Worm (Caenorhabditis elegans): ENCODE data around the gene iff-2.

iff-2 gene

ce11 chrII:8520625-8521024, 40.5 kb downstream of the iff-2 start, which contains the start of gene cht-2:
Gene cht-2 (plus strand): TSS chrII:8520925.
- no peak for TF ChIP-seq athp-1 (tag; optimal IDR thresholded peaks at IDR 0.05)
- no peak for TF ChIP-seq xnd-1 (tag; optimal IDR thresholded peaks at IDR 0.05)
- TF ChIP-seq F39B2.1 (GFP tag; IDR thresholded peaks at IDR 0.05): no peak
- TF ChIP-seq ccch-3 (GFP tag; optimal IDR thresholded peaks at IDR 0.05): no peak
- TF ChIP-seq hmg-1.2 (GFP tag; IDR thresholded peaks at IDR 0.05): no peak
- TF ChIP-seq madf-8 (GFP tag; conservative IDR thresholded peaks at IDR 0.05): no peak
- TF ChIP-seq F10E7.11 (tag; optimal IDR thresholded peaks at IDR 0.05): no peak
- TF ChIP-seq hlh-12 (tag; optimal IDR thresholded peaks at IDR 0.05): no peak
- TF ChIP-seq B0261.1 (tag; optimal IDR thresholded peaks at IDR 0.05): no peak

- TF ChIP-seq madf-8 (GFP tag; conservative IDR thresholded peaks at IDR 0.05): no peak
- no peak for TF ChIP-seq dpl-1 (GFP tag; optimal IDR thresholded peaks at IDR 0.05)
Observed at ce11 chrII:8518210-8518609, 43.0 kb downstream of the iff-2 start, which contains the start of gene T13H5.8. Gene T13H5.8 (plus strand): TSS chrII:8518510.

- peak; percentile 37 for TF ChIP-seq xnd-1 (tag; optimal IDR thresholded peaks at IDR 0.05)
- peak; percentile 74 for TF ChIP-seq F23B12.7 (tag; optimal IDR thresholded peaks at IDR 0.05; ENCODE audit: insufficient read depth)
- TF ChIP-seq lag-1 (GFP tag; IDR thresholded peaks at IDR 0.05): no peak
- TF ChIP-seq lir-1 (GFP tag; conservative IDR thresholded peaks at IDR 0.05): 0 out of 2 replicates have a peak, but pooled peaks have one; percentile 36
- TF ChIP-seq hlh-12 (tag; optimal IDR thresholded peaks at IDR 0.05): no peak
- no peak for TF ChIP-seq nhr-27 (tag; optimal IDR thresholded peaks at IDR 0.05)
- TF ChIP-seq mxl-1 (tag; optimal IDR thresholded peaks at IDR 0.05): no peak
- TF ChIP-seq K12H6.12 (tag; optimal IDR thresholded peaks at IDR 0.05): peak; percentile 1
- TF ChIP-seq egl-18 (GFP tag; IDR thresholded peaks at IDR 0.05): no peak
- no peak for TF ChIP-seq repo-1 (tag; optimal IDR thresholded peaks at IDR 0.05)
- TF ChIP-seq mcd-1 (GFP tag; IDR thresholded peaks at IDR 0.05): peak; percentile 94
- peak; percentile 65 for TF ChIP-seq F49E8.2 (tag; optimal IDR thresholded peaks at IDR 0.05; ENCODE audit: insufficient read depth)
- peak; percentile 57 for TF ChIP-seq ztf-18 (tag; optimal IDR thresholded peaks at IDR 0.05)
- no peak for TF ChIP-seq cebp-2 (GFP tag; IDR thresholded peaks at IDR 0.05)
- no peak for TF ChIP-seq hsf-1 (GFP tag; IDR thresholded peaks at IDR 0.05)
- no peak for TF ChIP-seq hlh-26 (GFP tag; conservative IDR thresholded peaks at IDR 0.05)
- no peak for TF ChIP-seq B0336.3 (GFP tag; IDR thresholded peaks at IDR 0.05)
- TF ChIP-seq F33H1.4 (GFP tag; IDR thresholded peaks at IDR 0.05): peak; percentile 65
- TF ChIP-seq Y56A3A.18 (GFP tag; IDR thresholded peaks at IDR 0.05): no peak
- TF ChIP-seq ceh-100 (GFP tag; IDR thresholded peaks at IDR 0.05): no peak
- no peak for TF ChIP-seq hrde-1 (tag; optimal IDR thresholded peaks at IDR 0.05; ENCODE audit: borderline replicate concordance)
- TF ChIP-seq nfya-1 (tag; optimal IDR thresholded peaks at IDR 0.05; ENCODE audit: borderline replicate concordance, insufficient read depth): no peak
- TF ChIP-seq ceh-40 (GFP tag; IDR thresholded peaks at IDR 0.05): peak; percentile 64; the same call in 1 of the 2 replicates
- TF ChIP-seq rec-8 (tag; optimal IDR thresholded peaks at IDR 0.05): peak in 1 of 2 experiments; percentile 39
- no peak for TF ChIP-seq ccch-3 (GFP tag; optimal IDR thresholded peaks at IDR 0.05)
- TF ChIP-seq nfyb-1 (GFP tag; IDR thresholded peaks at IDR 0.05): no peak
- no peak for TF ChIP-seq attf-6 (GFP tag; IDR thresholded peaks at IDR 0.05)
- no peak for TF ChIP-seq egl-44 (GFP tag; IDR thresholded peaks at IDR 0.05)
- peak; percentile 35 for TF ChIP-seq snpc-3.4 (tag; optimal IDR thresholded peaks at IDR 0.05)
- peak; percentile 71 for TF ChIP-seq athp-1 (tag; optimal IDR thresholded peaks at IDR 0.05)
- TF ChIP-seq hmg-20 (GFP tag; IDR thresholded peaks at IDR 0.05): no peak
- 0 out of 2 replicates have a peak, but pooled peaks have one; percentile 33 for TF ChIP-seq rcor-1 (GFP tag; IDR thresholded peaks at IDR 0.05)
- TF ChIP-seq snpc-4 (GFP tag; optimal IDR thresholded peaks at IDR 0.05): no peak
- peak in 2 of 4 experiments; percentile 57 to 68 for TF ChIP-seq snpc-4 (tag; optimal IDR thresholded peaks at IDR 0.05)
- peak; percentile 60 for TF ChIP-seq hmg-1.2 (GFP tag; IDR thresholded peaks at IDR 0.05)
- no peak for TF ChIP-seq F37B4.10 (GFP tag; IDR thresholded peaks at IDR 0.05)
- TF ChIP-seq nhr-80 (tag; optimal IDR thresholded peaks at IDR 0.05): peak; percentile 55
- no peak for TF ChIP-seq C17E4.6 (GFP tag; IDR thresholded peaks at IDR 0.05)
- TF ChIP-seq ztf-3 (GFP tag; optimal IDR thresholded peaks at IDR 0.05): no peak
Observed at ce11 chrII:8516783-8517182, 44.4 kb downstream of the iff-2 start, which contains the start of gene rnh-2. Gene rnh-2 (plus strand): TSS chrII:8517150.
